Fruit fly (Drosophila melanogaster): ENCODE measurements around the gene RNaseX25.

The RNaseX25 gene

dm6 chr3L:7935933-7936494 lies 34.4 kb upstream of the RNaseX25 start, which contains the start of the genes syd and Srp9 (continued):
- TF ChIP-seq bcd (GFP tag; optimal IDR thresholded peaks at IDR 0.05), result no peak
- no peak for TF ChIP-seq CG16813 (GFP tag; IDR thresholded peaks at IDR 0.05; ENCODE audit: partially characterized antibody)
- no peak for TF ChIP-seq eve (GFP tag; optimal IDR thresholded peaks at IDR 0.05)
- no peak for TF ChIP-seq CG9609 (GFP tag; optimal IDR thresholded peaks at IDR 0.05)
- TF ChIP-seq pho (GFP tag; optimal IDR thresholded peaks at IDR 0.05), result no peak
- TF ChIP-seq Ets97D (GFP tag; optimal IDR thresholded peaks at IDR 0.05), result peak; percentile 38
- no peak for TF ChIP-seq CG17328 (GFP tag; IDR thresholded peaks at IDR 0.05)
- no peak for TF ChIP-seq CG11093 (GFP tag; IDR thresholded peaks at IDR 0.05)
- TF ChIP-seq vvl (GFP tag; IDR thresholded peaks at IDR 0.05), result no peak
- TF ChIP-seq CG3838 (GFP tag; optimal IDR thresholded peaks at IDR 0.05), result no peak
- TF ChIP-seq croc (GFP tag; conservative IDR thresholded peaks at IDR 0.05), result no peak
- no peak for TF ChIP-seq Side (GFP tag; optimal IDR thresholded peaks at IDR 0.05)
- peak in 1 of 3 experiments; percentile 48 for TF ChIP-seq Stat92E (GFP tag; optimal IDR thresholded peaks at IDR 0.05)
- TF ChIP-seq YL-1 (GFP tag; optimal IDR thresholded peaks at IDR 0.05), result peak; percentile 69
- no peak for TF ChIP-seq CG32532 (GFP tag; IDR thresholded peaks at IDR 0.05)
- no peak for TF ChIP-seq Ets65A (GFP tag)
- peak; percentile 19 for TF ChIP-seq CG17186 (GFP tag; optimal IDR thresholded peaks at IDR 0.05)
- peak; percentile 38 for TF ChIP-seq Nf-YC (tag; optimal IDR thresholded peaks at IDR 0.05)
- TF ChIP-seq CG10654 (GFP tag; optimal IDR thresholded peaks at IDR 0.05), result no peak
- TF ChIP-seq CG17802 (tag; optimal IDR thresholded peaks at IDR 0.05), result no peak
- TF ChIP-seq Xbp1 (GFP tag; optimal IDR thresholded peaks at IDR 0.05), result no peak
- TF ChIP-seq sim (GFP tag; IDR thresholded peaks at IDR 0.05), result no peak
- TF ChIP-seq cato (GFP tag; optimal IDR thresholded peaks at IDR 0.05; ENCODE audit: borderline replicate concordance), result no peak
- 0 out of 3 replicates have a peak, but pooled peaks have one; percentile 25 for TF ChIP-seq CG17361 (GFP tag; IDR thresholded peaks at IDR 0.05)
- TF ChIP-seq CG4730 (GFP tag; IDR thresholded peaks at IDR 0.05), result no peak
- no peak for TF ChIP-seq D (optimal IDR thresholded peaks at IDR 0.05)
- TF ChIP-seq D (GFP tag; optimal IDR thresholded peaks at IDR 0.05), result no peak
- TF ChIP-seq NfI (GFP tag; optimal IDR thresholded peaks at IDR 0.05), result no peak
- TF ChIP-seq Dref (GFP tag; IDR thresholded peaks at IDR 0.05), result peak; percentile 66
- no peak for TF ChIP-seq Vsx1 (GFP tag; optimal IDR thresholded peaks at IDR 0.05)
- no peak for TF ChIP-seq gem (tag; optimal IDR thresholded peaks at IDR 0.05)
- TF ChIP-seq ssp (GFP tag; IDR thresholded peaks at IDR 0.05), result peak; percentile 49
- TF ChIP-seq Dip3 (GFP tag; optimal IDR thresholded peaks at IDR 0.05), result no peak
- no peak for TF ChIP-seq gsb (GFP tag; IDR thresholded peaks at IDR 0.05)
- TF ChIP-seq pros (GFP tag; optimal IDR thresholded peaks at IDR 0.05), result no peak
- TF ChIP-seq tio (GFP tag; optimal IDR thresholded peaks at IDR 0.05), result no peak
- TF ChIP-seq Med (GFP tag), result peak; percentile 64
- TF ChIP-seq ken (GFP tag; IDR thresholded peaks at IDR 0.05), result no peak
- no peak for TF ChIP-seq Dek (tag; optimal IDR thresholded peaks at IDR 0.05)
- no peak for TF ChIP-seq CG14965 (GFP tag; optimal IDR thresholded peaks at IDR 0.05; ENCODE audit: borderline replicate concordance)
- no peak for TF ChIP-seq CG13624 (GFP tag; optimal IDR thresholded peaks at IDR 0.05)
- peak; percentile 81 for TF ChIP-seq CG9797 (GFP tag; optimal IDR thresholded peaks at IDR 0.05)
- TF ChIP-seq CG1792 (GFP tag; optimal IDR thresholded peaks at IDR 0.05), result no peak
- no peak for TF ChIP-seq fru (optimal IDR thresholded peaks at IDR 0.05)
- TF ChIP-seq nom (GFP tag; optimal IDR thresholded peaks at IDR 0.05), result no peak
- TF ChIP-seq fd96Cb (tag; optimal IDR thresholded peaks at IDR 0.05), result no peak
- peak; percentile 57 for TF ChIP-seq CG2116 (GFP tag; optimal IDR thresholded peaks at IDR 0.05)
- no peak for TF ChIP-seq scrt (GFP tag; optimal IDR thresholded peaks at IDR 0.05)
- peak; percentile 25 for TF ChIP-seq lbe (GFP tag; optimal IDR thresholded peaks at IDR 0.05)
- no peak for TF ChIP-seq CG1647 (GFP tag; optimal IDR thresholded peaks at IDR 0.05)
- TF ChIP-seq Lim3 (GFP tag; IDR thresholded peaks at IDR 0.05), result no peak
- TF ChIP-seq Chrac-16 (GFP tag; optimal IDR thresholded peaks at IDR 0.05), result no peak

All from whole organism, embryonic.